Fruit fly (Drosophila melanogaster) whole organism, wandering third instar larva: Measurements from ENCODE around the gene CG11927.

Experiments used
- Abd-B ChIP-seq: fragments of >200 bp; optimal IDR thresholded peaks from 2 replicates; lab custom pipeline; 2017; ENCODE audit warnings: missing biosample characterization, missing genetic modification characterization
- CG9705 ChIP-seq: fragments of 200-800 bp; sonication (Bioruptor generic); optimal IDR thresholded peaks from 2 replicates; lab custom pipeline; 2018; ENCODE audit warnings: missing biosample characterization, mild to moderate bottlenecking, missing genetic modification characterization
- CrebA ChIP-seq: fragments of 200-800 bp; sonication (Bioruptor generic); optimal IDR thresholded peaks from 2 replicates; lab custom pipeline; 2016; ENCODE audit warnings: missing biosample characterization, mild to moderate bottlenecking, missing genetic modification characterization, borderline replicate concordance
- Dfd ChIP-seq: fragments of >200 bp; optimal IDR thresholded peaks from 2 replicates; lab custom pipeline; 2017; ENCODE audit warnings: missing biosample characterization, missing genetic modification characterization
- Dif ChIP-seq: fragments of 200-275, 200-300 bp; sonication (Bioruptor generic); optimal IDR thresholded peaks from 2 replicates; lab custom pipeline; 2018; ENCODE audit warnings: missing biosample characterization, missing genetic modification characterization; ENCODE audit not compliant: partially characterized antibody
- GATAd ChIP-seq: sonication (Bioruptor generic); optimal IDR thresholded peaks from 2 replicates; lab custom pipeline; 2016; ENCODE audit warnings: missing biosample characterization, missing genetic modification characterization
- HLH106 ChIP-seq: fragments of 200-800 bp; optimal IDR thresholded peaks from 3 replicates; lab custom pipeline; 2019; ENCODE audit warnings: missing biosample characterization, mild to moderate bottlenecking, missing genetic modification characterization, moderate library complexity
- Hnf4 ChIP-seq: fragments of 200-800 bp; sonication (Bioruptor generic); optimal IDR thresholded peaks from 2 replicates; lab custom pipeline; 2016; ENCODE audit warnings: missing biosample characterization, mild to moderate bottlenecking, missing genetic modification characterization
- Hr78 ChIP-seq: fragments of >200 bp; optimal IDR thresholded peaks from 2 replicates; lab custom pipeline; 2017; ENCODE audit warnings: missing biosample characterization, missing genetic modification characterization
- Hr83 ChIP-seq: fragments of 200-300 bp; sonication (Bioruptor generic); optimal IDR thresholded peaks from 2 replicates; lab custom pipeline; 2016; ENCODE audit warnings: missing biosample characterization, mild to moderate bottlenecking, missing genetic modification characterization, moderate library complexity; ENCODE audit not compliant: poor library complexity, severe bottlenecking
- Jra ChIP-seq: sonication (Bioruptor generic); optimal IDR thresholded peaks from 2 replicates; lab custom pipeline; 2016; ENCODE audit warnings: missing biosample characterization, missing genetic modification characterization
- Mio ChIP-seq: sonication (Bioruptor generic); optimal IDR thresholded peaks from 2 replicates; lab custom pipeline; 2016; ENCODE audit warnings: missing biosample characterization, missing genetic modification characterization
- Myc ChIP-seq: fragments of >200 bp; optimal IDR thresholded peaks from 2 replicates; lab custom pipeline; 2017
- N ChIP-seq: fragments of >200 bp; optimal IDR thresholded peaks from 2 replicates; lab custom pipeline; 2018; ENCODE audit warnings: missing biosample characterization, missing external identifiers, missing genetic modification characterization
- Rel ChIP-seq, 2 experiments: fragments of 200-800 bp; sonication (Bioruptor generic) in 1 of 2; optimal IDR thresholded peaks; 2 replicates in 1 of 2; 3 replicates in 1 of 2; lab custom pipeline; 2016 to 2019; ENCODE audit warnings: mild to moderate bottlenecking in 2 of 2, missing biosample characterization in 2 of 2, missing genetic modification characterization in 2 of 2, moderate library complexity in 1 of 2
- Sp1 ChIP-seq: fragments of 200-800 bp; sonication (Bioruptor generic); optimal IDR thresholded peaks from 3 replicates; lab custom pipeline; 2019; ENCODE audit warnings: missing biosample characterization, mild to moderate bottlenecking, missing genetic modification characterization, moderate library complexity
- Vsx2 ChIP-seq: fragments of 200-300, 225-300 bp; sonication (Bioruptor generic); optimal IDR thresholded peaks from 2 replicates; lab custom pipeline; 2018; ENCODE audit warnings: missing biosample characterization, missing genetic modification characterization; ENCODE audit not compliant: partially characterized antibody
- br ChIP-seq: fragments of 200-800 bp; sonication (Bioruptor generic); optimal IDR thresholded peaks from 2 replicates; lab custom pipeline; 2016; ENCODE audit warnings: missing biosample characterization, missing genetic modification characterization
- brk ChIP-seq: fragments of 200-800 bp; sonication (Bioruptor generic); optimal IDR thresholded peaks from 2 replicates; lab custom pipeline; 2016; ENCODE audit warnings: missing biosample characterization, mild to moderate bottlenecking, missing genetic modification characterization
- dl ChIP-seq, 2 experiments: fragments of 175-275, 200-275 bp in 1 of 2; fragments of 200-275 bp in 1 of 2; sonication (Bioruptor generic); optimal IDR thresholded peaks; lab custom pipeline; 2018; ENCODE audit warnings: mild to moderate bottlenecking in 2 of 2, missing biosample characterization in 2 of 2, missing genetic modification characterization in 2 of 2, moderate library complexity in 2 of 2; ENCODE audit not compliant: partially characterized antibody in 2 of 2, insufficient read depth in 1 of 2
- dmrt93B ChIP-seq: fragments of 200-800 bp; sonication (Bioruptor generic); optimal IDR thresholded peaks from 2 replicates; lab custom pipeline; 2018; ENCODE audit warnings: missing biosample characterization, mild to moderate bottlenecking, missing genetic modification characterization
- ey ChIP-seq: fragments of 200-800 bp; sonication (Bioruptor generic); optimal IDR thresholded peaks from 2 replicates; lab custom pipeline; 2016; ENCODE audit warnings: missing biosample characterization, missing genetic modification characterization
- foxo ChIP-seq, 2 experiments: fragments of 200-800 bp; sonication (Bioruptor generic); optimal IDR thresholded peaks; 2 replicates in 1 of 2; 3 replicates in 1 of 2; lab custom pipeline; 2016 to 2017; ENCODE audit warnings: missing biosample characterization in 2 of 2, missing genetic modification characterization in 2 of 2
- fru ChIP-seq: fragments of 200-800 bp; sonication (Bioruptor generic); optimal IDR thresholded peaks from 3 replicates; lab custom pipeline; 2016; ENCODE audit warnings: missing biosample characterization, mild to moderate bottlenecking, missing genetic modification characterization
- h ChIP-seq: fragments of 200-800 bp; sonication (Bioruptor generic); optimal IDR thresholded peaks from 3 replicates; lab custom pipeline; 2016; ENCODE audit warnings: missing biosample characterization, mild to moderate bottlenecking, missing genetic modification characterization
- jim ChIP-seq: fragments of 175-275, 200-325 bp; sonication (Bioruptor generic); optimal IDR thresholded peaks from 2 replicates; lab custom pipeline; 2016; ENCODE audit warnings: missing biosample characterization, mild to moderate bottlenecking, missing genetic modification characterization
- lola ChIP-seq: fragments of >200 bp; optimal IDR thresholded peaks from 2 replicates; lab custom pipeline; 2017; ENCODE audit warnings: missing biosample characterization, missing genetic modification characterization
- pan ChIP-seq: fragments of >200 bp; optimal IDR thresholded peaks from 2 replicates; lab custom pipeline; 2017
- psq ChIP-seq: fragments of 200-800 bp; sonication (Bioruptor generic); optimal IDR thresholded peaks from 3 replicates; lab custom pipeline; 2017; ENCODE audit warnings: missing biosample characterization, mild to moderate bottlenecking, missing genetic modification characterization, moderate library complexity
- rgr ChIP-seq: fragments of 200-800 bp; sonication (Bioruptor generic); optimal IDR thresholded peaks from 3 replicates; lab custom pipeline; 2016; ENCODE audit warnings: missing biosample characterization, mild to moderate bottlenecking, missing genetic modification characterization
- sage ChIP-seq: fragments of 200-800 bp; sonication (Bioruptor generic); optimal IDR thresholded peaks from 2 replicates; lab custom pipeline; 2016; ENCODE audit warnings: missing biosample characterization, mild to moderate bottlenecking, missing genetic modification characterization
- sv ChIP-seq: fragments of 200-800 bp; sonication (Bioruptor generic); optimal IDR thresholded peaks from 3 replicates; lab custom pipeline; 2016; ENCODE audit warnings: missing biosample characterization, missing genetic modification characterization
- tai ChIP-seq: sonication (Bioruptor generic); optimal IDR thresholded peaks from 2 replicates; lab custom pipeline; 2016; ENCODE audit warnings: missing biosample characterization, missing genetic modification characterization
- usp ChIP-seq: fragments of >200 bp; optimal IDR thresholded peaks from 2 replicates; lab custom pipeline; 2017; ENCODE audit warnings: missing biosample characterization, missing genetic modification characterization
- woc ChIP-seq: sonication (Bioruptor generic); optimal IDR thresholded peaks from 2 replicates; lab custom pipeline; 2016; ENCODE audit warnings: missing biosample characterization, mild to moderate bottlenecking, missing genetic modification characterization

CG11927 gene

dm6 chr2L:4847191-4847853 is at the start of gene CG11927, which contains the start of gene mxt:
Gene CG11927 (plus strand): TSS chr2L:4847766.
Gene mxt (minus strand): TSS chr2L:4847295.
- TF ChIP-seq HLH106 (tag; lab: Kevin White, UChicago) (peak; percentile 62), GATAd (GFP tag; lab: Kevin White, UChicago) (no peak), sage (GFP tag; lab: Kevin White, UChicago) (peak; percentile 31), br (peak; percentile 2), sv (GFP tag; lab: Kevin White, UChicago) (peak; percentile 57), Myc (lab: Kevin White, UChicago) (peak; percentile 67), Dif (GFP tag; lab: Kevin White, UChicago) (no peak), psq (GFP tag; lab: Kevin White, UChicago) (peak; percentile 43), pan (lab: Kevin White, UChicago) (no peak), rgr (peak; percentile 42), lola (GFP tag; lab: Kevin White, UChicago) (no peak), CG9705 (peak; percentile 35), Hr78 (GFP tag; lab: Kevin White, UChicago) (no peak), N (GFP tag; lab: Kevin White, UChicago) (no peak), brk (no peak), jim (GFP tag; lab: Kevin White, UChicago) (peak; percentile 54), usp (GFP tag; lab: Kevin White, UChicago) (no peak), dmrt93B (GFP tag; lab: Kevin White, UChicago) (no peak), Sp1 (GFP tag; lab: Kevin White, UChicago) (peak; percentile 41), h (peak; percentile 45), fru (GFP tag; lab: Kevin White, UChicago) (peak; percentile 27), woc (GFP tag; lab: Kevin White, UChicago) (peak; percentile 62), Hr83 (peak; percentile 67), foxo (GFP tag; optimal IDR thresholded peaks at IDR 0.05; lab: Kevin White, UChicago) (peak in 1 of 2 experiments; percentile 62), CrebA (no peak), tai (GFP tag; lab: Kevin White, UChicago) (no peak), ey (GFP tag; lab: Kevin White, UChicago) (peak; percentile 38), Rel (GFP tag; optimal IDR thresholded peaks at IDR 0.05; lab: Kevin White, UChicago) (no peak), Rel (tag; optimal IDR thresholded peaks at IDR 0.05; lab: Kevin White, UChicago) (peak; percentile 100)

DNA sequence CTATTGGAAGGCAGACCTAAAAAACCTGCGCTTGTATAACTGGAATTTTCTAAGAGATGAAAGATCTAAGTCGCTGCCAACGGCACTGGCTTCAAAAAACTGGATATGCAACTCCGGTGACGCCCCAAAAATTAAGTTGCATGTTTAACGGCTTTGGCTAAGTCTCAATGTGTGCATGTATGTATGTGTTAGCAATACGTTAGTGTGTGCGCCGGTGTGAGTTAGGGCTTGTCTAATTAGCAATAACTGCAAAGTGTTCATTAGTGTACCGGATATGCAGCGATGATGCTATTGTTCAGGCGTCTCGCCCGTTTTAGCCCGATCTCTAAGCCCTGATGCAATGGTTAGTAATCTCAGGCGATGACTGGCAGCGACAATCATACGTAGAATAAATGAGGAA is 48.7 kb upstream of the CG11927 start:
- TF ChIP-seq brk (no peak), Jra (GFP tag; lab: Kevin White, UChicago) (no peak), CG9705 (no peak), foxo (GFP tag; optimal IDR thresholded peaks at IDR 0.05; lab: Kevin White, UChicago) (no peak), sage (GFP tag; lab: Kevin White, UChicago) (no peak), Vsx2 (GFP tag; lab: Kevin White, UChicago) (no peak), dl (GFP tag; optimal IDR thresholded peaks at IDR 0.05; lab: Kevin White, UChicago; ENCODE audit: insufficient read depth in 1 of 2, partially characterized antibody in 2 of 2) (no peak)

- TF ChIP-seq Hr83: no peak
- no peak for TF ChIP-seq Jra (GFP tag; lab: Kevin White, UChicago)
- TF ChIP-seq dmrt93B (GFP tag; lab: Kevin White, UChicago): no peak
- no peak for TF ChIP-seq GATAd (GFP tag; lab: Kevin White, UChicago)
- TF ChIP-seq Myc (lab: Kevin White, UChicago): no peak
- no peak for TF ChIP-seq usp (GFP tag; lab: Kevin White, UChicago)
- no peak for TF ChIP-seq Abd-B (GFP tag; lab: Kevin White, UChicago)
- TF ChIP-seq woc (GFP tag; lab: Kevin White, UChicago): no peak
- TF ChIP-seq Hnf4 (GFP tag; lab: Kevin White, UChicago): no peak
- TF ChIP-seq brk: no peak
- no peak for TF ChIP-seq Dif (GFP tag; lab: Kevin White, UChicago)
- TF ChIP-seq Mio (GFP tag; lab: Kevin White, UChicago): no peak
- TF ChIP-seq tai (GFP tag; lab: Kevin White, UChicago): no peak
- TF ChIP-seq dl (GFP tag; optimal IDR thresholded peaks at IDR 0.05; lab: Kevin White, UChicago; ENCODE audit: insufficient read depth in 1 of 2, partially characterized antibody in 2 of 2): no peak
- TF ChIP-seq Dfd (GFP tag; lab: Kevin White, UChicago): no peak
- TF ChIP-seq N (GFP tag; lab: Kevin White, UChicago): no peak
- no peak for TF ChIP-seq jim (GFP tag; lab: Kevin White, UChicago)
Measured at dm6 chr2L:4800033-4800432, 47.5 kb upstream of the CG11927 start.
